Fruit fly (Drosophila melanogaster): Measurements from ENCODE around the gene Karybeta3.

Gene Karybeta3

DNA sequence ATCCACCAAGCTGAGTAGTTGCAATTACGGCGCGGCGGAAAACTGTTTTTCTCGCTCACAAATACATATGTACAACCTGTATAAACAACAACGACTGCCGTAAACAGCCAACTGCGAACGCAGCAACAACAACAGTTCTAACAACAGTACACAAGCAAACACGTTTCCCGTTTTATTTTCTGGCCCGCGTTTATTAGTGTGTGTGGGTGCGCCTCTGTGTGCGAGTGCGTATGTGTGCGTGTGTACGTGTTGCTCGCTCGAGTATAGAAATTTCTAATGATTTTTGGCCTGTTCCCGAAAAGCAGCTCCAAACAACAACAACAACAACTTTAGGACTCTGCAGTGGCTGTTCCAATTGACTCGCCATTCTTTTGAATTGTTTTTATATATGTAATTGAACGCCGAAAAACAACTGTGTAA, 11.0 kb downstream of the Karybeta3 start:
- no peak for TF ChIP-seq GATAd (GFP tag; optimal IDR thresholded peaks at IDR 0.05)
- no peak for TF ChIP-seq Sp1 (GFP tag; optimal IDR thresholded peaks at IDR 0.05)
- no peak for TF ChIP-seq h (GFP tag; optimal IDR thresholded peaks at IDR 0.05)
- no peak for TF ChIP-seq dsf (GFP tag; optimal IDR thresholded peaks at IDR 0.05; ENCODE audit: borderline replicate concordance)
- TF ChIP-seq Hnf4 (GFP tag; optimal IDR thresholded peaks at IDR 0.05) = no peak
- no peak for TF ChIP-seq Hr83 (GFP tag; optimal IDR thresholded peaks at IDR 0.05; ENCODE audit: poor library complexity, severe bottlenecking)
- no peak for TF ChIP-seq tai (GFP tag; optimal IDR thresholded peaks at IDR 0.05)
- TF ChIP-seq rgr (GFP tag; optimal IDR thresholded peaks at IDR 0.05) = no peak
- TF ChIP-seq Hr78 (GFP tag; optimal IDR thresholded peaks at IDR 0.05) = no peak
- TF ChIP-seq woc (GFP tag; optimal IDR thresholded peaks at IDR 0.05) = no peak
- no peak for TF ChIP-seq Mio (GFP tag; optimal IDR thresholded peaks at IDR 0.05)
- TF ChIP-seq sage (GFP tag; optimal IDR thresholded peaks at IDR 0.05) = no peak
- TF ChIP-seq psq (GFP tag; optimal IDR thresholded peaks at IDR 0.05) = no peak

DNA sequence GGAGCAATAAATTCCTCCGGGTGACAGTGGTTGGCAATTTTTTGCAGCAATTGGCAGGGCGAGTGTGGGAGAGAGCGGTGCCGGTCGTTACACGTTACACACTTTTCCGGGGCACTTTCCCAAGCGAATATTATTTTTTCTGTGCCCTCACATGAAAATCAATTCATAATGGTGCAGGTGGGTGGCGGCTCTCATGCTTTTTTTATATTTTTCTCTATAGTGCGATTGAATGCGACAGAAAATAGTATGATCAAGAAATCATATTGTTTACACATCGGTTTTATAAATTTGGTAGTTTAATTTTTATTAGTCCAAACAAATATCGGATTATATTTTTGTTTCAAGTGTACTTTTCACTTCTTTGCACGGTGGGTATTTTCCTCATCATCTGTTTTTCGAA, 12.7 kb downstream of the Karybeta3 start:
- no peak for TF ChIP-seq dmrt93B (GFP tag; optimal IDR thresholded peaks at IDR 0.05)
- TF ChIP-seq CG9705 (GFP tag; optimal IDR thresholded peaks at IDR 0.05) = no peak
- no peak for TF ChIP-seq dl (GFP tag; optimal IDR thresholded peaks at IDR 0.05; ENCODE audit: insufficient read depth in 1 of 2, partially characterized antibody in 2 of 2)
- no peak for TF ChIP-seq Vsx2 (GFP tag; optimal IDR thresholded peaks at IDR 0.05; ENCODE audit: partially characterized antibody)
- TF ChIP-seq sage (GFP tag; optimal IDR thresholded peaks at IDR 0.05) = no peak
- no peak for TF ChIP-seq jim (GFP tag; optimal IDR thresholded peaks at IDR 0.05)
- no peak for TF ChIP-seq usp (GFP tag; optimal IDR thresholded peaks at IDR 0.05)
- TF ChIP-seq Hr83 (GFP tag; optimal IDR thresholded peaks at IDR 0.05; ENCODE audit: poor library complexity, severe bottlenecking) = no peak
- TF ChIP-seq HLH106 (tag; optimal IDR thresholded peaks at IDR 0.05) = no peak
- no peak for TF ChIP-seq brk (GFP tag; optimal IDR thresholded peaks at IDR 0.05)

DNA sequence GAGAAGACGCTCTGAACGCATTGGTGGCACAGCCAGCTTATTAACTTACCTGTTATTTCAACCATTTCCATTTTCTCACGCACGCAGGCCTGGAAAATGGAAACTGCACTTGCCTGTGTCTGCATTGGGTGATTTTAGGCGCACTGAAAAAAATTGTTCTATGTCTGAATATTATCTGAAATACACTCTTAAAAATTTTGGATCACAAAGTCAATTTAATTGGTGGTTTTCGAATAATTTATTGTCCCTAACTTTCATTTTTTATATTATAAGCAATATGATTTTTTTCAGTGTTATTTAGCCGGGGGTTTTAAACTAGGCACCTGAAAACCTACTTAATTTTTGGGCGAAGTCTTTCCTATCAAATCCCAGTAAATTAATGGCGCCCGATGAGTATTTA, 14.1 kb downstream of the Karybeta3 start:
- peak in 1 of 2 experiments; percentile 20 for TF ChIP-seq foxo (GFP tag; optimal IDR thresholded peaks at IDR 0.05)
- no peak for TF ChIP-seq Rel (GFP tag; optimal IDR thresholded peaks at IDR 0.05)
- TF ChIP-seq Rel (tag; optimal IDR thresholded peaks at IDR 0.05) = no peak
- peak; percentile 49 for TF ChIP-seq sv (GFP tag; optimal IDR thresholded peaks at IDR 0.05)
- TF ChIP-seq ey (GFP tag; optimal IDR thresholded peaks at IDR 0.05) = peak; percentile 8
- peak; percentile 27 for TF ChIP-seq fru (GFP tag; optimal IDR thresholded peaks at IDR 0.05)
- peak; percentile 9 for TF ChIP-seq h (GFP tag; optimal IDR thresholded peaks at IDR 0.05)
- TF ChIP-seq Hnf4 (GFP tag; optimal IDR thresholded peaks at IDR 0.05) = peak; percentile 25
- TF ChIP-seq CG9705 (GFP tag; optimal IDR thresholded peaks at IDR 0.05) = no peak

DNA sequence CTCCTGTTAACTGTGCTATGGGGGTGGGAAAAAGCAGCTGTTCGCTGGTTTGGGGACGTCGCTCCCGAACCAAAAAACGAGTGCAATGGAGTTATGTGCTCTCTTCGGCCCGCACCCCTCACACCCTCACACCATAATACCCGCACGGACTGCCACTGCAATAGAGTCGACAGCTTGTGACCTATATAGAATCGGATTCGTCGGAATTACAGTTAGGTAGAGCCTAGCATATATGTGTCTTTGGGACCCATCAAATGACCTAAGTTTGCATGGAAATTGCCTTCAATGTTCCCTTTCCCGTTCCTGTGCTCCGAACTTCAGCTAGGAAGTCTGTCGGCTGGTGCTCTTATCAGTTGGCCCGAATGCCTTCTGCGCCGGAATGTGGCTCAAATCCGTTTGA, 15.2 kb downstream of the Karybeta3 start:
- TF ChIP-seq sv (GFP tag; optimal IDR thresholded peaks at IDR 0.05) (no peak), dl (GFP tag; optimal IDR thresholded peaks at IDR 0.05; ENCODE audit: insufficient read depth in 1 of 2, partially characterized antibody in 2 of 2) (no peak), jim (GFP tag; optimal IDR thresholded peaks at IDR 0.05) (no peak), h (GFP tag; optimal IDR thresholded peaks at IDR 0.05) (no peak), Dfd (GFP tag; optimal IDR thresholded peaks at IDR 0.05) (no peak), Jra (GFP tag; optimal IDR thresholded peaks at IDR 0.05) (no peak), N (GFP tag; optimal IDR thresholded peaks at IDR 0.05) (no peak), fru (GFP tag; optimal IDR thresholded peaks at IDR 0.05) (no peak), Abd-B (GFP tag; optimal IDR thresholded peaks at IDR 0.05) (no peak)

DNA sequence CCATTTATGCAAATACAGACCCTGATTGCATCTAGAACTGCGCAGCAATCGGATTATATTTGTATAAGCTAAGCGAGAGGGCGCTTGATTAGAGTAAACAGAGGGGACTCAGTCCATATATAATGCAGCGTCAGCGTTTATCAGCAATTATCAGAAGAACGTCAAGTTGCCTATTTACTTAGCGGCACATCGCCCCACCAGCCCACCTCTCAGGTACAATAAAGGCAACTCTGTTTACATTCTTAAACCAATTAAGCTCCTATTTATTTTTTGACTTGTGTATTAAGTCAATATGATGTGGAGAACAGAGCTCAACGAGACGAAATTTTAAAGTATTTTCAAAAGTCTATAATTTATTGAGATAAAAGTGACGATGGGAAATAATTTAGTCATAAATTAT, 16.0 kb downstream of the Karybeta3 start:
- TF ChIP-seq fru (GFP tag; optimal IDR thresholded peaks at IDR 0.05) (peak; percentile 96), psq (GFP tag; optimal IDR thresholded peaks at IDR 0.05) (peak; percentile 93), Hr83 (GFP tag; optimal IDR thresholded peaks at IDR 0.05; ENCODE audit: poor library complexity, severe bottlenecking) (peak; percentile 99), ey (GFP tag; optimal IDR thresholded peaks at IDR 0.05) (peak; percentile 91), CG32264 (GFP tag; optimal IDR thresholded peaks at IDR 0.05) (peak; percentile 95), tai (GFP tag; optimal IDR thresholded peaks at IDR 0.05) (peak; percentile 98), jim (GFP tag; optimal IDR thresholded peaks at IDR 0.05) (peak; percentile 96), usp (GFP tag; optimal IDR thresholded peaks at IDR 0.05) (no peak), Hr78 (GFP tag; optimal IDR thresholded peaks at IDR 0.05) (no peak), woc (GFP tag; optimal IDR thresholded peaks at IDR 0.05) (peak; percentile 76), Hnf4 (GFP tag; optimal IDR thresholded peaks at IDR 0.05) (peak; percentile 99), dsf (GFP tag; optimal IDR thresholded peaks at IDR 0.05; ENCODE audit: borderline replicate concordance) (peak; percentile 95), foxo (GFP tag; optimal IDR thresholded peaks at IDR 0.05) (peak; percentile 83 to 95), brk (GFP tag; optimal IDR thresholded peaks at IDR 0.05) (peak; percentile 96), Dif (GFP tag; optimal IDR thresholded peaks at IDR 0.05; ENCODE audit: partially characterized antibody) (no peak), Vsx2 (GFP tag; optimal IDR thresholded peaks at IDR 0.05; ENCODE audit: partially characterized antibody) (no peak), CrebA (GFP tag; optimal IDR thresholded peaks at IDR 0.05; ENCODE audit: borderline replicate concordance) (peak; percentile 85), Rel (GFP tag; optimal IDR thresholded peaks at IDR 0.05) (peak; percentile 57), Rel (tag; optimal IDR thresholded peaks at IDR 0.05) (peak; percentile 69), h (GFP tag; optimal IDR thresholded peaks at IDR 0.05) (peak; percentile 98), lola (GFP tag; optimal IDR thresholded peaks at IDR 0.05) (no peak), dmrt93B (GFP tag; optimal IDR thresholded peaks at IDR 0.05) (peak; percentile 92), OdsH (GFP tag; optimal IDR thresholded peaks at IDR 0.05) (peak; percentile 98), Jra (GFP tag; optimal IDR thresholded peaks at IDR 0.05) (peak; percentile 98), br (GFP tag; optimal IDR thresholded peaks at IDR 0.05) (peak; percentile 98), Mio (GFP tag; optimal IDR thresholded peaks at IDR 0.05) (peak; percentile 89), Myc (optimal IDR thresholded peaks at IDR 0.05) (no peak), CG9705 (GFP tag; optimal IDR thresholded peaks at IDR 0.05) (peak; percentile 93), rgr (GFP tag; optimal IDR thresholded peaks at IDR 0.05) (peak; percentile 99), pan (optimal IDR thresholded peaks at IDR 0.05) (no peak)

Data from whole organism, wandering third instar larva.